Worm (Caenorhabditis elegans) whole organism, midembryonic: Measurements from ENCODE around the gene T22D1.18.

Experiments used
- T22C8.4 ChIP-seq: fragments of 200-800 bp; sonication (Bioruptor generic); IDR thresholded peaks from 2 replicates; pipeline ENCODE4 v1.3.6; 2022; ENCODE audit warnings: missing genetic modification characterization, missing compliant biosample characterization
- ztf-23 ChIP-seq: fragments of 200-800 bp; sonication (Bioruptor generic); IDR thresholded peaks from 2 replicates; pipeline ENCODE4 v1.3.6; 2022; ENCODE audit warnings: missing genetic modification reagents, missing genetic modification characterization, missing compliant biosample characterization

ce11 chrIV:6907487-6907886 is 12.5 kb downstream of the T22D1.18 start:
- no peak for TF ChIP-seq ztf-23
- no peak for TF ChIP-seq T22C8.4 (GFP tag; lab: Robert Waterston, UW)
